Fruit fly (Drosophila melanogaster): ENCODE measurements around the gene CG6865.

Gene CG6865

dm6 chr3L:18819887-18820637, 43.4 kb upstream of the CG6865 start (continued):
- TF ChIP-seq CrebB (tag; optimal IDR thresholded peaks at IDR 0.05) (no peak), Dll (GFP tag; IDR thresholded peaks at IDR 0.05; ENCODE audit: partially characterized antibody) (0 out of 4 replicates have a peak, but pooled peaks have one; percentile 11)

dm6 chr3L:18820638-18821382, 42.6 kb upstream of the CG6865 start, which contains the start of the genes CG14073 and HipHop:
TSS of gene CG14073 (minus strand) at chr3L:18820675.
TSS of gene HipHop (plus strand) at chr3L:18821171.
- TF ChIP-seq kay (GFP tag; optimal IDR thresholded peaks at IDR 0.05): no peak
- no peak for TF ChIP-seq CG4820 (GFP tag; optimal IDR thresholded peaks at IDR 0.05)
- peak; percentile 54 for TF ChIP-seq sens (GFP tag)
- no peak for TF ChIP-seq CG16779 (GFP tag; IDR thresholded peaks at IDR 0.05)
- no peak for TF ChIP-seq CG8281 (tag; optimal IDR thresholded peaks at IDR 0.05)
- TF ChIP-seq mld (GFP tag; IDR thresholded peaks at IDR 0.05; ENCODE audit: partially characterized antibody): no peak
- TF ChIP-seq CG11247 (GFP tag; IDR thresholded peaks at IDR 0.05): no peak
- peak; percentile 99 for TF ChIP-seq CG17186 (GFP tag; optimal IDR thresholded peaks at IDR 0.05)
- no peak for TF ChIP-seq Hr78 (GFP tag; optimal IDR thresholded peaks at IDR 0.05)
- no peak for TF ChIP-seq CG12659 (GFP tag; optimal IDR thresholded peaks at IDR 0.05)
- TF ChIP-seq phol (tag; optimal IDR thresholded peaks at IDR 0.05): peak; percentile 4
- TF ChIP-seq CG14965 (GFP tag; optimal IDR thresholded peaks at IDR 0.05; ENCODE audit: borderline replicate concordance): no peak
- peak; percentile 95 for TF ChIP-seq CG11504 (tag; optimal IDR thresholded peaks at IDR 0.05)
- TF ChIP-seq pzg (GFP tag; optimal IDR thresholded peaks at IDR 0.05): peak; percentile 43
- peak; percentile 22 for TF ChIP-seq BEAF-32 (GFP tag; optimal IDR thresholded peaks at IDR 0.05)
- no peak for TF ChIP-seq CG10147 (GFP tag; optimal IDR thresholded peaks at IDR 0.05)
- no peak for TF ChIP-seq Taf1 (GFP tag; IDR thresholded peaks at IDR 0.05)
- no peak for TF ChIP-seq tx (GFP tag; optimal IDR thresholded peaks at IDR 0.05)
- peak; percentile 74 for TF ChIP-seq gfzf (GFP tag; optimal IDR thresholded peaks at IDR 0.05)
- no peak for TF ChIP-seq CG31388 (GFP tag; optimal IDR thresholded peaks at IDR 0.05)
- peak; percentile 75 for TF ChIP-seq Dp (GFP tag; optimal IDR thresholded peaks at IDR 0.05)
- no peak for TF ChIP-seq E2f1 (GFP tag; IDR thresholded peaks at IDR 0.05)
- TF ChIP-seq Myb (GFP tag; optimal IDR thresholded peaks at IDR 0.05): peak; percentile 70
- no peak for TF ChIP-seq ttk (GFP tag; IDR thresholded peaks at IDR 0.05)
- peak; percentile 17 for TF ChIP-seq bigmax (GFP tag; optimal IDR thresholded peaks at IDR 0.05)
- TF ChIP-seq D19B (GFP tag; optimal IDR thresholded peaks at IDR 0.05): no peak
- peak; percentile 4 for TF ChIP-seq Lhr (GFP tag; optimal IDR thresholded peaks at IDR 0.05)
- peak; percentile 46; the same call in 1 of the 2 replicates for TF ChIP-seq MBD-R2 (GFP tag; IDR thresholded peaks at IDR 0.05)
- no peak for TF ChIP-seq h (optimal IDR thresholded peaks at IDR 0.05)
- no peak for TF ChIP-seq GATAe (GFP tag; conservative IDR thresholded peaks at IDR 0.05)
- TF ChIP-seq dmrt11E (tag; optimal IDR thresholded peaks at IDR 0.05): no peak
- TF ChIP-seq cad (GFP tag; optimal IDR thresholded peaks at IDR 0.05): no peak
- no peak for TF ChIP-seq gcm2 (GFP tag; optimal IDR thresholded peaks at IDR 0.05)
- no peak for TF ChIP-seq CG13894 (tag; optimal IDR thresholded peaks at IDR 0.05)
- no peak for TF ChIP-seq CG31224 (GFP tag; IDR thresholded peaks at IDR 0.05)
- no peak for TF ChIP-seq mam (GFP tag; optimal IDR thresholded peaks at IDR 0.05)
- TF ChIP-seq Hmx (GFP tag; optimal IDR thresholded peaks at IDR 0.05): no peak
- TF ChIP-seq NC2β (GFP tag; optimal IDR thresholded peaks at IDR 0.05): no peak
- no peak for TF ChIP-seq gsb-n (tag; optimal IDR thresholded peaks at IDR 0.05)
- TF ChIP-seq MESR4 (GFP tag; optimal IDR thresholded peaks at IDR 0.05): peak; percentile 16
- TF ChIP-seq crol (GFP tag; IDR thresholded peaks at IDR 0.05): no peak
- TF ChIP-seq trem (tag; optimal IDR thresholded peaks at IDR 0.05): peak; percentile 35
- no peak for TF ChIP-seq CG7556 (GFP tag; optimal IDR thresholded peaks at IDR 0.05)
- no peak for TF ChIP-seq CG8359 (GFP tag; optimal IDR thresholded peaks at IDR 0.05; ENCODE audit: borderline replicate concordance)
